Fruit fly (Drosophila melanogaster): ENCODE measurements around the gene CG31915.

CG31915 gene

dm6 chr2L:5542944-5543515, 15.1 kb downstream of the CG31915 start (continued):
- TF ChIP-seq CG1602 (GFP tag; optimal IDR thresholded peaks at IDR 0.05) (peak; percentile 11), Atf3 (GFP tag; optimal IDR thresholded peaks at IDR 0.05) (no peak), Tbp (GFP tag; optimal IDR thresholded peaks at IDR 0.05) (no peak), ken (GFP tag; IDR thresholded peaks at IDR 0.05) (no peak; the same call in 2 of the 3 replicates), CG10267 (tag; optimal IDR thresholded peaks at IDR 0.05) (no peak), NFAT (GFP tag; IDR thresholded peaks at IDR 0.05) (0 out of 2 replicates have a peak, but pooled peaks have one; percentile 47), Bdp1 (GFP tag; optimal IDR thresholded peaks at IDR 0.05) (no peak), CG7963 (GFP tag; IDR thresholded peaks at IDR 0.05; ENCODE audit: partially characterized antibody) (no peak), scrt (GFP tag; optimal IDR thresholded peaks at IDR 0.05) (peak; percentile 26), CG43689 (GFP tag; IDR thresholded peaks at IDR 0.05) (no peak), Dip3 (GFP tag; optimal IDR thresholded peaks at IDR 0.05) (peak; percentile 0), TFAM (GFP tag; optimal IDR thresholded peaks at IDR 0.05) (no peak), Hand (GFP tag; optimal IDR thresholded peaks at IDR 0.05) (peak; percentile 35), CG16813 (GFP tag; IDR thresholded peaks at IDR 0.05; ENCODE audit: partially characterized antibody) (peak; percentile 36; the same call in 1 of the 3 replicates), CG9609 (GFP tag; optimal IDR thresholded peaks at IDR 0.05) (peak; percentile 43), CG12299 (tag; optimal IDR thresholded peaks at IDR 0.05) (no peak), Spps (tag; optimal IDR thresholded peaks at IDR 0.05) (no peak), CG8388 (GFP tag; optimal IDR thresholded peaks at IDR 0.05) (peak; percentile 31), Asciz (GFP tag; optimal IDR thresholded peaks at IDR 0.05) (no peak), CG30431 (GFP tag; optimal IDR thresholded peaks at IDR 0.05) (no peak), CG11695 (GFP tag; IDR thresholded peaks at IDR 0.05) (peak; percentile 70), CG8765 (GFP tag; IDR thresholded peaks at IDR 0.05) (no peak), tgo (GFP tag; IDR thresholded peaks at IDR 0.05) (peak; percentile 57; the same call in 2 of the 3 replicates), Opbp (GFP tag; IDR thresholded peaks at IDR 0.05; ENCODE audit: partially characterized antibody) (0 out of 3 replicates have a peak, but pooled peaks have one; percentile 6), CG1603 (tag; optimal IDR thresholded peaks at IDR 0.05) (peak; percentile 63), CG10462 (GFP tag; optimal IDR thresholded peaks at IDR 0.05) (no peak), gsb-n (tag; optimal IDR thresholded peaks at IDR 0.05) (no peak), CG9876 (GFP tag; optimal IDR thresholded peaks at IDR 0.05) (peak; percentile 39), Dp (GFP tag; optimal IDR thresholded peaks at IDR 0.05) (no peak), h (optimal IDR thresholded peaks at IDR 0.05) (no peak), Hr78 (GFP tag; optimal IDR thresholded peaks at IDR 0.05) (peak in 1 of 2 experiments; percentile 34), CG10565 (GFP tag; optimal IDR thresholded peaks at IDR 0.05) (no peak), schlank (tag; optimal IDR thresholded peaks at IDR 0.05) (peak; percentile 14), esg (GFP tag; conservative IDR thresholded peaks at IDR 0.05) (peak; percentile 7; the same call in 1 of the 2 replicates), HHEX (GFP tag; optimal IDR thresholded peaks at IDR 0.05) (peak; percentile 43), CG6175 (GFP tag; IDR thresholded peaks at IDR 0.05) (0 out of 3 replicates have a peak, but pooled peaks have one; percentile 50), CG17328 (GFP tag; IDR thresholded peaks at IDR 0.05) (peak; percentile 52), CG9215 (GFP tag; IDR thresholded peaks at IDR 0.05) (peak; percentile 41; the same call in 1 of the 2 replicates), Mad (GFP tag; optimal IDR thresholded peaks at IDR 0.05) (no peak), CHES-1-like (GFP tag; optimal IDR thresholded peaks at IDR 0.05) (peak; percentile 61), Doc3 (GFP tag; IDR thresholded peaks at IDR 0.05; ENCODE audit: partially characterized antibody) (no peak), danr (GFP tag; IDR thresholded peaks at IDR 0.05) (peak; percentile 24; the same call in 1 of the 2 replicates), CG32772 (GFP tag; IDR thresholded peaks at IDR 0.05) (0 out of 2 replicates have a peak, but pooled peaks have one; percentile 35), bab2 (GFP tag; optimal IDR thresholded peaks at IDR 0.05) (peak; percentile 61), Dll (GFP tag; IDR thresholded peaks at IDR 0.05; ENCODE audit: partially characterized antibody) (0 out of 4 replicates have a peak, but pooled peaks have one; percentile 9), Taf1 (GFP tag; IDR thresholded peaks at IDR 0.05) (no peak; the same call in 1 of the 2 replicates), ttk (GFP tag; IDR thresholded peaks at IDR 0.05) (peak; percentile 27; the same call in 1 of the 2 replicates), NK7.1 (GFP tag; optimal IDR thresholded peaks at IDR 0.05) (no peak), Vsx1 (GFP tag; optimal IDR thresholded peaks at IDR 0.05) (no peak)
